Worm (Caenorhabditis elegans) whole organism, young adult: ENCODE data around the gene cyh-1.

ENCODE experiments used
- C06A6.2 ChIP-seq: fragments of 200-800 bp; sonication (Bioruptor generic); conservative IDR thresholded peaks from 2 replicates; pipeline ENCODE4 v1.3.6; 2022; ENCODE audit warnings: missing genetic modification characterization, missing compliant biosample characterization
- F10E7.11 ChIP-seq: sonication (generic microtip); optimal IDR thresholded peaks from 2 replicates; lab custom pipeline; 2017; ENCODE audit warnings: mild to moderate bottlenecking, missing genetic modification characterization, moderate library complexity, missing compliant biosample characterization
- F22D6.2 ChIP-seq: sonication (generic microtip); optimal IDR thresholded peaks from 2 replicates; lab custom pipeline; 2016; ENCODE audit warnings: mild to moderate bottlenecking, missing genetic modification characterization, missing compliant biosample characterization
- F23B12.7 ChIP-seq: sonication (generic microtip); optimal IDR thresholded peaks from 2 replicates; lab custom pipeline; 2017; ENCODE audit warnings: missing genetic modification characterization, mild to moderate bottlenecking, missing compliant biosample characterization, antibody characterized with exemption, moderate library complexity; ENCODE audit not compliant: insufficient read depth
- F39B2.1 ChIP-seq: fragments of 200-800 bp; sonication (Bioruptor generic); IDR thresholded peaks from 2 replicates; pipeline ENCODE4 v1.3.6; 2022; ENCODE audit warnings: missing genetic modification reagents, missing genetic modification characterization, missing compliant biosample characterization
- F49E8.2 ChIP-seq: sonication (generic microtip); optimal IDR thresholded peaks from 3 replicates; lab custom pipeline; 2017; ENCODE audit warnings: missing genetic modification characterization, mild to moderate bottlenecking, missing compliant biosample characterization, antibody characterized with exemption, moderate library complexity; ENCODE audit not compliant: insufficient read depth
- F52B5.7 ChIP-seq: sonication (generic microtip); optimal IDR thresholded peaks from 2 replicates; lab custom pipeline; 2016; ENCODE audit warnings: mild to moderate bottlenecking, missing genetic modification characterization, missing compliant biosample characterization
- F57C9.4 ChIP-seq: sonication (generic microtip); optimal IDR thresholded peaks from 2 replicates; lab custom pipeline; 2017; ENCODE audit warnings: mild to moderate bottlenecking, missing genetic modification characterization, missing compliant biosample characterization
- K12H6.12 ChIP-seq: fragments of 200-800 bp; sonication (Bioruptor generic); optimal IDR thresholded peaks from 2 replicates; lab custom pipeline; 2018; ENCODE audit warnings: mild to moderate bottlenecking, missing genetic modification characterization, missing compliant biosample characterization
- T07F8.4 ChIP-seq: sonication (generic microtip); optimal IDR thresholded peaks from 2 replicates; lab custom pipeline; 2016; ENCODE audit warnings: mild to moderate bottlenecking, missing genetic modification characterization, moderate library complexity, missing compliant biosample characterization
- Y95B8A.8 ChIP-seq: fragments of 200-800 bp; sonication (Bioruptor generic); IDR thresholded peaks from 2 replicates; pipeline ENCODE4 v1.3.6; 2022; ENCODE audit warnings: missing genetic modification reagents, missing genetic modification characterization, missing compliant biosample characterization
- aptf-2 ChIP-seq: fragments of 200-800 bp; sonication (Bioruptor generic); conservative IDR thresholded peaks from 2 replicates; pipeline ENCODE4 v1.3.6; 2022; ENCODE audit warnings: missing genetic modification reagents, missing genetic modification characterization, missing compliant biosample characterization
- attf-5 ChIP-seq: fragments of 200-800 bp; sonication (Bioruptor generic); optimal IDR thresholded peaks from 2 replicates; lab custom pipeline; 2018; ENCODE audit warnings: mild to moderate bottlenecking, missing genetic modification characterization, missing compliant biosample characterization
- bed-2 ChIP-seq: fragments of 200-800 bp; sonication (Bioruptor generic); IDR thresholded peaks from 2 replicates; pipeline ENCODE4 v1.3.6; 2022; ENCODE audit warnings: missing genetic modification reagents, missing genetic modification characterization, missing compliant biosample characterization
- cebp-1 ChIP-seq, 2 experiments: fragments of 200-800 bp in 1 of 2; sonication (Bioruptor generic) in 1 of 2; sonication (generic microtip) in 1 of 2; IDR thresholded peaks in 1 of 2; optimal IDR thresholded peaks in 1 of 2; 2 replicates each; pipeline versions ENCODE4 v1.3.6 to Lab custom; 2017 to 2022; ENCODE audit warnings: missing compliant biosample characterization in 2 of 2, missing genetic modification characterization in 2 of 2, mild to moderate bottlenecking in 1 of 2, missing genetic modification reagents in 1 of 2, moderate library complexity in 1 of 2
- ceh-79 ChIP-seq: sonication (generic microtip); optimal IDR thresholded peaks from 2 replicates; lab custom pipeline; 2017; ENCODE audit warnings: mild to moderate bottlenecking, missing genetic modification characterization, missing compliant biosample characterization
- ceh-91 ChIP-seq: fragments of 200-800 bp; sonication (Bioruptor generic); IDR thresholded peaks from 2 replicates; pipeline ENCODE4 v1.3.6; 2022; ENCODE audit warnings: missing genetic modification reagents, missing genetic modification characterization, missing compliant biosample characterization
- dox-1 ChIP-seq: fragments of 200-800 bp; sonication (Bioruptor generic); IDR thresholded peaks from 2 replicates; pipeline ENCODE4 v1.3.6; 2022; ENCODE audit warnings: missing genetic modification reagents, missing genetic modification characterization, missing compliant biosample characterization
- dpl-1 ChIP-seq: fragments of 150-350 bp; optimal IDR thresholded peaks from 2 replicates; lab custom pipeline; 2014; ENCODE audit warnings: missing biosample characterization, missing genetic modification reagents, missing genetic modification characterization
- egl-18 ChIP-seq: fragments of 200-800 bp; sonication (Bioruptor generic); IDR thresholded peaks from 2 replicates; pipeline ENCODE4 v1.3.6; 2022; ENCODE audit warnings: missing genetic modification reagents, missing genetic modification characterization, missing compliant biosample characterization
- egl-44 ChIP-seq: fragments of 200-800 bp; sonication (Bioruptor generic); IDR thresholded peaks from 2 replicates; pipeline ENCODE4 v1.3.6; 2022; ENCODE audit warnings: missing genetic modification reagents, missing genetic modification characterization, missing compliant biosample characterization
- gei-17 ChIP-seq: fragments of 200-800 bp; sonication (Bioruptor generic); optimal IDR thresholded peaks from 2 replicates; lab custom pipeline; 2018; ENCODE audit warnings: mild to moderate bottlenecking, missing genetic modification characterization, missing compliant biosample characterization
- him-1 ChIP-seq: sonication (generic microtip); optimal IDR thresholded peaks from 2 replicates; lab custom pipeline; 2016; ENCODE audit warnings: missing genotype, missing genetic modification reagents, missing genetic modification characterization, missing compliant biosample characterization
- hlh-26 ChIP-seq: fragments of 200-800 bp; sonication (Bioruptor generic); conservative IDR thresholded peaks from 2 replicates; pipeline ENCODE4 v1.3.6; 2022; ENCODE audit warnings: missing genetic modification reagents, missing genetic modification characterization, missing compliant biosample characterization
- hmg-20 ChIP-seq: fragments of 200-800 bp; sonication (Bioruptor generic); IDR thresholded peaks from 2 replicates; pipeline ENCODE4 v1.3.6; 2022; ENCODE audit warnings: missing genetic modification reagents, missing genetic modification characterization, missing compliant biosample characterization
- lag-1 ChIP-seq: fragments of 200-800 bp; sonication (Bioruptor generic); IDR thresholded peaks from 2 replicates; pipeline ENCODE4 v1.3.6; 2022; ENCODE audit warnings: missing genetic modification reagents, missing genetic modification characterization, missing compliant biosample characterization
- let-607 ChIP-seq, 2 experiments: fragments of 200-800 bp in 1 of 2; sonication (Bioruptor generic) in 1 of 2; sonication (generic microtip) in 1 of 2; optimal IDR thresholded peaks; 2 replicates each; lab custom pipeline; 2016 to 2018; ENCODE audit warnings: mild to moderate bottlenecking in 2 of 2, missing compliant biosample characterization in 2 of 2, missing genetic modification characterization in 2 of 2, moderate library complexity in 2 of 2, missing genotype in 1 of 2
- lin-26 ChIP-seq: fragments of 200-800 bp; sonication (Bioruptor generic); IDR thresholded peaks from 2 replicates; pipeline ENCODE4 v1.3.6; 2022; ENCODE audit warnings: missing genetic modification reagents, missing genetic modification characterization, missing compliant biosample characterization
- lin-35 ChIP-seq, 3 experiments: fragments of 150-350 bp in 2 of 3; sonication (generic microtip) in 1 of 3; optimal IDR thresholded peaks; 2 replicates each; lab custom pipeline; 2014 to 2018; ENCODE audit warnings: missing biosample characterization in 3 of 3, missing genetic modification characterization in 3 of 3, missing genetic modification reagents in 3 of 3
- lin-40 ChIP-seq: sonication (generic microtip); optimal IDR thresholded peaks from 2 replicates; lab custom pipeline; 2016; ENCODE audit warnings: missing genetic modification characterization, mild to moderate bottlenecking, missing compliant biosample characterization, missing genotype, missing genetic modification reagents
- lin-54 ChIP-seq: fragments of 200-800 bp; sonication (Bioruptor generic); optimal IDR thresholded peaks from 2 replicates; lab custom pipeline; 2018; ENCODE audit warnings: mild to moderate bottlenecking, missing genetic modification characterization, missing compliant biosample characterization
- lsl-1 ChIP-seq: fragments of 200-800 bp; sonication (Bioruptor generic); optimal IDR thresholded peaks from 2 replicates; lab custom pipeline; 2018; ENCODE audit warnings: mild to moderate bottlenecking, missing genetic modification characterization, moderate library complexity, missing compliant biosample characterization
- mes-4 ChIP-seq: sonication (generic microtip); optimal IDR thresholded peaks from 2 replicates; lab custom pipeline; 2016; ENCODE audit warnings: missing genotype, missing genetic modification characterization, missing compliant biosample characterization
- mxl-1 ChIP-seq: sonication (generic microtip); optimal IDR thresholded peaks from 2 replicates; lab custom pipeline; 2016; ENCODE audit warnings: missing genetic modification characterization, missing compliant biosample characterization
- nhr-179 ChIP-seq: sonication (generic microtip); optimal IDR thresholded peaks from 2 replicates; lab custom pipeline; 2016; ENCODE audit warnings: mild to moderate bottlenecking, missing genetic modification characterization, missing compliant biosample characterization
- nhr-80 ChIP-seq: sonication (generic microtip); optimal IDR thresholded peaks from 2 replicates; lab custom pipeline; 2016; ENCODE audit warnings: missing genetic modification characterization, missing compliant biosample characterization
- rcor-1 ChIP-seq: fragments of 200-800 bp; sonication (Bioruptor generic); IDR thresholded peaks from 2 replicates; pipeline ENCODE4 v1.3.6; 2022; ENCODE audit warnings: missing genetic modification reagents, missing genetic modification characterization, missing compliant biosample characterization
- rpc-1 ChIP-seq, 2 experiments: fragments of 150-350 bp in 1 of 2; sonication (generic microtip) in 1 of 2; optimal IDR thresholded peaks; 2 replicates each; lab custom pipeline; 2014 to 2018; ENCODE audit warnings: missing biosample characterization in 1 of 2, missing genetic modification characterization in 1 of 2, missing genetic modification reagents in 1 of 2, missing genotype in 1 of 2
- snpc-1.1 ChIP-seq: sonication (generic microtip); optimal IDR thresholded peaks from 2 replicates; lab custom pipeline; 2017; ENCODE audit warnings: missing genetic modification characterization, mild to moderate bottlenecking, missing compliant biosample characterization, antibody characterized with exemption, moderate library complexity, missing genotype, missing genetic modification reagents; ENCODE audit not compliant: insufficient read depth
- snpc-4 ChIP-seq, 5 experiments: fragments of 150-350 bp in 1 of 5; sonication (generic microtip) in 4 of 5; optimal IDR thresholded peaks; 2 replicates each; lab custom pipeline; 2014 to 2018; ENCODE audit warnings: missing genetic modification characterization in 5 of 5, missing biosample characterization in 3 of 5, antibody characterized with exemption in 2 of 5, mild to moderate bottlenecking in 2 of 5, missing compliant biosample characterization in 2 of 5, missing genotype in 2 of 5, moderate library complexity in 2 of 5, missing genetic modification reagents in 1 of 5
- tlf-1 ChIP-seq: fragments of 200-800 bp; sonication (Bioruptor generic); optimal IDR thresholded peaks from 2 replicates; lab custom pipeline; 2018; ENCODE audit warnings: mild to moderate bottlenecking, missing genetic modification characterization, missing compliant biosample characterization
- xnd-1 ChIP-seq: sonication (generic microtip); optimal IDR thresholded peaks from 2 replicates; lab custom pipeline; 2016; ENCODE audit warnings: missing genotype, missing genetic modification reagents, missing genetic modification characterization, missing compliant biosample characterization
- ztf-18 ChIP-seq: sonication (generic microtip); optimal IDR thresholded peaks from 2 replicates; lab custom pipeline; 2016; ENCODE audit warnings: missing genotype, mild to moderate bottlenecking, missing genetic modification characterization, missing compliant biosample characterization
- ztf-28 ChIP-seq: fragments of 200-800 bp; sonication (Bioruptor generic); IDR thresholded peaks from 2 replicates; pipeline ENCODE4 v1.3.6; 2022; ENCODE audit warnings: missing genetic modification reagents, missing genetic modification characterization, missing compliant biosample characterization

Gene cyh-1

ce11 chrII:3502520-3503323 is 2.1 kb upstream of the cyh-1 start, which contains the start of the genes col-71 and Y49F6B.2 (continued):
- TF ChIP-seq ceh-91: peak; percentile 55
- TF ChIP-seq snpc-1.1 (tag; lab: Kevin White, UChicago): no peak
- peak; percentile 67 for TF ChIP-seq rcor-1 (GFP tag; lab: Robert Waterston, UW)
- TF ChIP-seq attf-5 (GFP tag; lab: Kevin White, UChicago): peak; percentile 58
- TF ChIP-seq xnd-1 (tag; lab: Kevin White, UChicago): no peak
- TF ChIP-seq aptf-2 (GFP tag; lab: Robert Waterston, UW): 0 out of 2 replicates have a peak, but pooled peaks have one; percentile 22
- no peak for TF ChIP-seq C06A6.2 (GFP tag; lab: Robert Waterston, UW)
- TF ChIP-seq egl-18: no peak
- TF ChIP-seq lsl-1 (GFP tag; lab: Kevin White, UChicago): peak; percentile 46
- no peak for TF ChIP-seq F23B12.7 (tag; lab: Kevin White, UChicago)
- TF ChIP-seq him-1 (tag; lab: Kevin White, UChicago): no peak
- peak; percentile 26 for TF ChIP-seq F22D6.2 (tag; lab: Kevin White, UChicago)
- TF ChIP-seq lin-35 (GFP tag; optimal IDR thresholded peaks at IDR 0.05; lab: Kevin White, UChicago): peak in 2 of 3 experiments; percentile 21 to 67
- no peak for TF ChIP-seq T07F8.4
- no peak for TF ChIP-seq mes-4 (tag; lab: Kevin White, UChicago)
- TF ChIP-seq F57C9.4 (tag; lab: Kevin White, UChicago): no peak
- no peak for TF ChIP-seq dpl-1 (GFP tag; lab: Kevin White, UChicago)
- TF ChIP-seq lin-40 (tag; lab: Kevin White, UChicago): peak; percentile 48
- no peak for TF ChIP-seq nhr-179 (tag; lab: Kevin White, UChicago)
- no peak for TF ChIP-seq Y95B8A.8 (GFP tag; lab: Robert Waterston, UW)
- no peak for TF ChIP-seq F10E7.11 (tag; lab: Kevin White, UChicago)
- TF ChIP-seq hmg-20 (GFP tag; lab: Robert Waterston, UW): 0 out of 2 replicates have a peak, but pooled peaks have one; percentile 7
- TF ChIP-seq tlf-1 (GFP tag; lab: Kevin White, UChicago): peak; percentile 18
- TF ChIP-seq lin-26 (GFP tag; lab: Robert Waterston, UW): no peak
- TF ChIP-seq bed-2 (GFP tag; lab: Robert Waterston, UW): peak; percentile 59; the same call in 1 of the 2 replicates
- TF ChIP-seq snpc-4 (GFP tag; optimal IDR thresholded peaks at IDR 0.05; lab: Kevin White, UChicago): no peak
- TF ChIP-seq snpc-4 (tag; optimal IDR thresholded peaks at IDR 0.05; lab: Kevin White, UChicago): peak in 2 of 4 experiments; percentile 19 to 34
- TF ChIP-seq nhr-80: peak; percentile 21
- TF ChIP-seq K12H6.12 (tag; lab: Kevin White, UChicago): peak; percentile 44
- TF ChIP-seq lin-54 (GFP tag; lab: Kevin White, UChicago): peak; percentile 62
- peak in 1 of 2 experiments; percentile 52 for TF ChIP-seq let-607 (tag; optimal IDR thresholded peaks at IDR 0.05; lab: Kevin White, UChicago)
- TF ChIP-seq hlh-26 (GFP tag; lab: Robert Waterston, UW): no peak
- TF ChIP-seq ceh-79 (tag; lab: Kevin White, UChicago): no peak
- peak; percentile 53; the same call in 1 of the 2 replicates for TF ChIP-seq ztf-28 (GFP tag; lab: Robert Waterston, UW)
- no peak for TF ChIP-seq F52B5.7
- TF ChIP-seq mxl-1: no peak
- TF ChIP-seq ztf-18: no peak
- peak; percentile 92 for TF ChIP-seq dox-1 (GFP tag; lab: Robert Waterston, UW)
- TF ChIP-seq F49E8.2: no peak
- no peak for TF ChIP-seq cebp-1 (GFP tag; IDR thresholded peaks at IDR 0.05; lab: Robert Waterston, UW)
- peak; percentile 53 for TF ChIP-seq cebp-1 (tag; optimal IDR thresholded peaks at IDR 0.05; lab: Kevin White, UChicago)
- no peak for TF ChIP-seq lag-1 (GFP tag; lab: Robert Waterston, UW)
- no peak for TF ChIP-seq F39B2.1 (GFP tag; lab: Robert Waterston, UW)
- TF ChIP-seq egl-44 (GFP tag; lab: Robert Waterston, UW): no peak
- no peak for TF ChIP-seq gei-17 (GFP tag; lab: Kevin White, UChicago)
- no peak for TF ChIP-seq rpc-1 (optimal IDR thresholded peaks at IDR 0.05; lab: Kevin White, UChicago)
- no peak for TF ChIP-seq rpc-1 (tag; optimal IDR thresholded peaks at IDR 0.05; lab: Kevin White, UChicago)
